Worm (Caenorhabditis elegans): ENCODE data around the gene F35H8.1.

The F35H8.1 gene

DNA sequence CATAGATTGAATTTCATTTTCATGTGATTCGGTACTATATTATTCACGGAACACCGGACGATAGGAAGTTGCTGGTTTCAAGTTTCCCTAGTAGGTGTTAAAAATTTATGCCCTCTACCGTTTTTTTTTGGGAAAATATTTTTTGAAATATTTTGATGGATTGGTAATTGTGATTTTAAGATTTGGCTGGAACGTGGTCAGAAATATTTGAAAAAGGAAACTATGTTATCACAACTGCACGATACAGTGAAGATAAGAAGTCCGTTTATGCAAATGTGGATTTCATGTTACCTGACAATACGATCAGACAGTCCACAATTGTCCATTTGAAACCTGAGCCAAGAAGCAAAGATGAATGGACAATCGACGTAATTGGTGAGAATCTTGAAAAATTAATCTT is 30.1 kb downstream of the F35H8.1 start, which contains the start of gene AH6.17:
TSS of gene AH6.17 (plus strand) at position 185 of the 400 bp plus-strand sequence.
- TF ChIP-seq Y5F2A.4 (GFP tag; optimal IDR thresholded peaks at IDR 0.05) (no peak), nhr-111 (GFP tag; optimal IDR thresholded peaks at IDR 0.05) (no peak), lin-29 (GFP tag; IDR thresholded peaks at IDR 0.05) (no peak), rbr-2 (tag; optimal IDR thresholded peaks at IDR 0.05) (no peak), zfp-2 (tag; optimal IDR thresholded peaks at IDR 0.05) (no peak), aha-1 (tag) (peak; percentile 67), mes-2 (tag; optimal IDR thresholded peaks at IDR 0.05; ENCODE audit: poor library complexity, severe bottlenecking) (no peak), unc-62 (GFP tag; optimal IDR thresholded peaks at IDR 0.05 in 1 of 2) (peak in 1 of 2 experiments; percentile 74), unc-62 (tag; optimal IDR thresholded peaks at IDR 0.05) (no peak), lir-3 (tag; optimal IDR thresholded peaks at IDR 0.05) (no peak), daf-8 (GFP tag; IDR thresholded peaks at IDR 0.05) (no peak), mdl-1 (tag; optimal IDR thresholded peaks at IDR 0.05) (no peak), lim-7 (GFP tag; IDR thresholded peaks at IDR 0.05) (no peak), ceh-20 (GFP tag; IDR thresholded peaks at IDR 0.05) (no peak), jun-1 (tag; optimal IDR thresholded peaks at IDR 0.05) (no peak), aly-2 (tag; optimal IDR thresholded peaks at IDR 0.05) (no peak)

DNA sequence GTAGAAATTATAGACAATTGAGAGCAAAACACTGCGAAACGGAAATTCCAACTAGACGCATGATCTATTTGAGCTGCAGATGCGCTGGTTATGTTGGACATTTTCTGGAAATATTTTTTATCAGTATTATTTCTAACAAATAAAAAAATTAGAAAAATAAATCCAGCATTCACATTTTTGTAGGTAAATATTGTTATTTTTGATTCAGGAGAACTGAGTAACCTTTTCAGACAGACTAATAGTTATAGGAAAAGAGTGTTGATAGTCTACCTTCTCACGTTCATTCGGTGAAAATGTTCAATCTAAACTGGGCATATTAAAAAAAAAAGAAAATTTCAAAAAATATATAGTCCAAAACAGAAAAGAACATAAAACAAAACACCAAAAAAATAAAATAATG is 31.5 kb downstream of the F35H8.1 start, which contains the start of gene sra-1:
TSS of gene sra-1 (minus strand) at position 101 of the 400 bp plus-strand sequence.
- no peak for TF ChIP-seq tra-1 (GFP tag; IDR thresholded peaks at IDR 0.05)
- no peak for TF ChIP-seq daf-12 (tag; optimal IDR thresholded peaks at IDR 0.05)
- no peak for TF ChIP-seq F44E2.7 (GFP tag; IDR thresholded peaks at IDR 0.05)
- TF ChIP-seq dmd-6 (GFP tag; IDR thresholded peaks at IDR 0.05): no peak
- TF ChIP-seq ceh-28 (tag; optimal IDR thresholded peaks at IDR 0.05): no peak
- TF ChIP-seq zfp-3 (GFP tag; conservative IDR thresholded peaks at IDR 0.05): no peak
- no peak for TF ChIP-seq mxl-2 (GFP tag; conservative IDR thresholded peaks at IDR 0.05)
- TF ChIP-seq aha-1 (tag): no peak
- TF ChIP-seq tag-97 (GFP tag; IDR thresholded peaks at IDR 0.05): no peak
- no peak for TF ChIP-seq ama-1 (optimal IDR thresholded peaks at IDR 0.05)
- no peak for TF ChIP-seq ztf-7 (tag; optimal IDR thresholded peaks at IDR 0.05)
- TF ChIP-seq snpc-1.2 (GFP tag; IDR thresholded peaks at IDR 0.05): no peak
- no peak for TF ChIP-seq nhr-102 (tag; optimal IDR thresholded peaks at IDR 0.05)
- TF ChIP-seq egl-43 (GFP tag; IDR thresholded peaks at IDR 0.05): no peak

DNA sequence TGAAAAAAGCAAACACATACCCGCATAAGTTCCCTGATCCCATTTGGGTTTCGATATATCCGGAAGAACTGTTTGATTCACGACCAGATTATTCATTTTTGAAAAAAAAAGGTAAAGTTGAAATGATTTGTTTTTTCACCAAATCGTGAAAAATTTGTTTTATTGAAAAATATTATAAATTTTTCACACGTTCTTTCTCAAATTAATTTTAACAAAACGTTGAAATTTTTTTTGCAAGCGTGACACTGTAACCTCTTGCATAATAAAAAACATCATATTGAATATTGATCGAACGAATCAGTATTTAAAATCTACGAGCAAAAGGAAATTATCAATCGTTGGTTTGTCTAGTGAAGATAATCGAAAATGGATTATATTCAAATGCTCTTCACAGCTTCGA is 34.3 kb downstream of the F35H8.1 start, which contains the start of the genes sfxn-1.1 and AH6.3:
TSS of gene sfxn-1.1 (minus strand) at position 101 of the 400 bp plus-strand sequence.
TSS of gene AH6.3 (plus strand) at position 275 of the 400 bp plus-strand sequence.
- TF ChIP-seq pqm-1 (tag; optimal IDR thresholded peaks at IDR 0.05) (no peak), zip-2 (tag; optimal IDR thresholded peaks at IDR 0.05) (no peak), daf-12 (tag; optimal IDR thresholded peaks at IDR 0.05) (no peak), tag-97 (GFP tag; IDR thresholded peaks at IDR 0.05) (no peak), jun-1 (tag; optimal IDR thresholded peaks at IDR 0.05) (no peak), nhr-102 (tag; optimal IDR thresholded peaks at IDR 0.05) (no peak), nhr-11 (tag; optimal IDR thresholded peaks at IDR 0.05) (no peak), skn-1 (tag; optimal IDR thresholded peaks at IDR 0.05) (no peak), set-16 (GFP tag; IDR thresholded peaks at IDR 0.05) (no peak), daf-8 (GFP tag; IDR thresholded peaks at IDR 0.05) (no peak), dmd-9 (GFP tag; IDR thresholded peaks at IDR 0.05) (no peak), nhr-48 (tag; optimal IDR thresholded peaks at IDR 0.05) (no peak), ama-1 (optimal IDR thresholded peaks at IDR 0.05) (no peak), zfp-2 (tag; optimal IDR thresholded peaks at IDR 0.05) (no peak), gei-8 (GFP tag; optimal IDR thresholded peaks at IDR 0.05) (no peak)

- TF ChIP-seq fos-1 (tag; optimal IDR thresholded peaks at IDR 0.05): no peak
- no peak for TF ChIP-seq mxl-3 (GFP tag; optimal IDR thresholded peaks at IDR 0.05)
- TF ChIP-seq D1046.2 (GFP tag; IDR thresholded peaks at IDR 0.05): no peak
- no peak for TF ChIP-seq dpl-1 (GFP tag; optimal IDR thresholded peaks at IDR 0.05)
- no peak for TF ChIP-seq spr-1 (tag; optimal IDR thresholded peaks at IDR 0.05)
- no peak for TF ChIP-seq jun-1 (tag; optimal IDR thresholded peaks at IDR 0.05)
- no peak for TF ChIP-seq cey-2 (tag; optimal IDR thresholded peaks at IDR 0.05; ENCODE audit: borderline replicate concordance, insufficient read depth)
- no peak for TF ChIP-seq Y75B8A.6 (GFP tag; IDR thresholded peaks at IDR 0.05)
- no peak for TF ChIP-seq ceh-62 (tag; optimal IDR thresholded peaks at IDR 0.05)
- no peak for TF ChIP-seq daf-12 (tag; optimal IDR thresholded peaks at IDR 0.05)
- TF ChIP-seq gei-8 (GFP tag; optimal IDR thresholded peaks at IDR 0.05): no peak
- TF ChIP-seq ztf-7 (tag; optimal IDR thresholded peaks at IDR 0.05): no peak
- no peak for TF ChIP-seq attf-4 (tag; optimal IDR thresholded peaks at IDR 0.05)
- no peak for TF ChIP-seq pqm-1 (tag; optimal IDR thresholded peaks at IDR 0.05)
- TF ChIP-seq lir-3 (tag; optimal IDR thresholded peaks at IDR 0.05): no peak
- TF ChIP-seq aly-2 (tag; optimal IDR thresholded peaks at IDR 0.05): no peak
- TF ChIP-seq unc-130 (GFP tag; optimal IDR thresholded peaks at IDR 0.05): no peak
These were observed 36.2 kb downstream of the F35H8.1 start, which contains the start of gene gcy-1 for ce11 chrII:9516836-9517235. Gene gcy-1 (minus strand): TSS chrII:9516936.
